Worm (Caenorhabditis elegans) whole organism, midembryonic: Measurements from ENCODE around the gene T04C12.7.

ENCODE experiments used
- T22C8.4 ChIP-seq: fragments of 200-800 bp; sonication (Bioruptor generic); IDR thresholded peaks from 2 replicates; pipeline ENCODE4 v1.3.6; 2022; ENCODE audit warnings: missing genetic modification characterization, missing compliant biosample characterization
- cog-1 ChIP-seq: sonication (generic microtip); optimal IDR thresholded peaks from 2 replicates; lab custom pipeline; 2016; ENCODE audit warnings: missing genetic modification characterization, missing compliant biosample characterization
- flt-1 ChIP-seq: fragments of 200-800 bp; sonication (Bioruptor generic); IDR thresholded peaks from 2 replicates; pipeline ENCODE4 v1.3.6; 2022; ENCODE audit warnings: missing genetic modification characterization, missing compliant biosample characterization
- klf-2 ChIP-seq: fragments of 200-800 bp; sonication (Bioruptor generic); conservative IDR thresholded peaks from 2 replicates; pipeline ENCODE4 v1.3.6; 2022; ENCODE audit warnings: missing genetic modification reagents, missing genetic modification characterization, missing compliant biosample characterization
- ref-1 ChIP-seq: fragments of 200-800 bp; sonication (Bioruptor generic); conservative IDR thresholded peaks from 2 replicates; pipeline ENCODE4 v1.3.6; 2022; ENCODE audit warnings: missing genetic modification reagents, missing genetic modification characterization, missing compliant biosample characterization
- tab-1 ChIP-seq: fragments of 200-800 bp; sonication (Bioruptor generic); IDR thresholded peaks from 2 replicates; pipeline ENCODE4 v1.3.6; 2022; ENCODE audit warnings: missing genetic modification characterization, missing compliant biosample characterization
- ztf-23 ChIP-seq: fragments of 200-800 bp; sonication (Bioruptor generic); IDR thresholded peaks from 2 replicates; pipeline ENCODE4 v1.3.6; 2022; ENCODE audit warnings: missing genetic modification reagents, missing genetic modification characterization, missing compliant biosample characterization
- ztf-29 ChIP-seq: fragments of 200-800 bp; sonication (Bioruptor generic); IDR thresholded peaks from 2 replicates; pipeline ENCODE4 v1.3.6; 2022; ENCODE audit warnings: missing genetic modification reagents, missing genetic modification characterization, missing compliant biosample characterization

DNA sequence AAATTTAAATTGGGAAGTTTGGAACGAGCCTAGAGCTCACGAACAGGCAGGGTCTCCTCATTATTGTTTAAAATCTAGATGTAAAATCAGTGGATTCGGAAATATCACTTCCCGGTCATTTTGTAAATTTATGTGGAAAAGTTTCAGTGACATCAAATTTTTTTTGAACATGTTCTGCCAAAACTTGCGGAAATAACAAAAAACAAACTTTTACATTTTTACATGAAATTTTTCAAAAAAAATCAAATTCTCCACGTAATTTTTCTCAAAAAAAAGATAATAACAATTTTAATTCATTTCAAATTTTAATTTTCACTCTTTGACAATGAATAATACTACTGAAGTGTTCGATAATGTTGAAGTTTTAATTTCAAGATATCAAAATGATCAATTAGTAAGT, 12.4 kb upstream of the T04C12.7 start, which contains the start of gene C45B11.5:
- no peak for TF ChIP-seq ztf-29
- no peak for TF ChIP-seq flt-1 (GFP tag; lab: Robert Waterston, UW)
- no peak for TF ChIP-seq klf-2 (GFP tag; lab: Robert Waterston, UW)
- TF ChIP-seq T22C8.4 (GFP tag; lab: Robert Waterston, UW): no peak
- no peak for TF ChIP-seq tab-1 (GFP tag; lab: Robert Waterston, UW)
- no peak for TF ChIP-seq ztf-23 (GFP tag; lab: Robert Waterston, UW)
- TF ChIP-seq ref-1 (GFP tag; lab: Robert Waterston, UW): no peak
- no peak for TF ChIP-seq cog-1
